Worm (Caenorhabditis elegans): ENCODE results near the gene srx-92.
"Not testable (repeated sequence)": the region's sequence is repeated elsewhere in the genome, so short reads cannot be mapped to it uniquely, and the experiment has no call there.

Gene srx-92

DNA sequence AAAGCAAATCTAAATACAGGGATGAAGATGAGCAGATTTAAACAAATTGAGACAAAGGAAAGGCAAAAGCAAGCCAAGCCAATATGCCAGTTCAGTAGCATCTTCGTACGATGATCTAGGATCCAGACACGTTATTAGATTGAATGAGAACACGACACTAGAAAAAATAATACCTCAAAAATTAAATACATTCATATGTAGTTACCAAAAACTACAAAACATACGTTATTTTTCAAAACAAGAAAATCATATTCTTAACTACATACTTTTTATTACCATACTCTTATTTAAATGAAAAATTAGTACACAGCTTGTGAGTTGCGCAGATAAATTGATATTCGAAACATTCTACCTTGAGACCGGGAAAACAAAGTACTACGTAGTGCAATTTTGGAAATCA, 12.0 kb downstream of the srx-92 start, which contains the start of gene srx-6:
Gene srx-6 (minus strand): TSS at position 101 of the 400 bp plus-strand sequence.
- TF ChIP-seq ztf-11 (tag; optimal IDR thresholded peaks at IDR 0.05) (no peak), snpc-4 (tag; optimal IDR thresholded peaks at IDR 0.05) (no peak), nhr-77 (tag; optimal IDR thresholded peaks at IDR 0.05) (no peak), nhr-28 (tag; optimal IDR thresholded peaks at IDR 0.05) (no peak), elt-2 (tag; optimal IDR thresholded peaks at IDR 0.05) (no peak), hmg-11 (tag; optimal IDR thresholded peaks at IDR 0.05) (no peak), pqm-1 (tag; optimal IDR thresholded peaks at IDR 0.05) (no peak), nhr-12 (tag; optimal IDR thresholded peaks at IDR 0.05) (no peak), mml-1 (tag; optimal IDR thresholded peaks at IDR 0.05) (no peak), ama-1 (optimal IDR thresholded peaks at IDR 0.05) (no peak)

DNA sequence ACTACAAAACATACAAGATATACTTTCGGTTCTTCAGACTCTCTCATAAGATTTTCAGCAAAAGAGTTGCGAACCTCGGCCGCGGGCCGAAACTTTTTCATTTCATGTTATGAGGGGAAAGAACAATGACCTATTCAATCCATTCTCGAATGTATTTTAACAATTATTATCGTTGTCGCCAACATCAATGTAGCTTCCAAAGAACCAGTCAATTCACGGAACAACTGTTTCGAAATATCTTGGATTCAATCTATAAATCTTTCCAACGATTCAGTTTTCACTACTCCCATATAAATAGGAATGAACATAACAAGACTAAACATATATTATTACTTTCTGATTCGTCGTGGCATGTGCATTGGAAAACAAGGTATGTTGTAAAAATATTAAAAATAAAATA, 18.1 kb downstream of the srx-92 start, which contains the start of gene F07G11.1:
Gene F07G11.1 (plus strand): TSS at position 301 of the 400 bp plus-strand sequence.
- TF ChIP-seq nhr-11 (tag; optimal IDR thresholded peaks at IDR 0.05) = no peak
- no peak for TF ChIP-seq daf-12 (tag; optimal IDR thresholded peaks at IDR 0.05)
- TF ChIP-seq unc-39 (tag; optimal IDR thresholded peaks at IDR 0.05) = no peak
- no peak for TF ChIP-seq eor-1 (tag; optimal IDR thresholded peaks at IDR 0.05)
- no peak for TF ChIP-seq mml-1 (tag; optimal IDR thresholded peaks at IDR 0.05)
- no peak for TF ChIP-seq ceh-28 (tag; optimal IDR thresholded peaks at IDR 0.05)
- TF ChIP-seq aly-2 (tag; optimal IDR thresholded peaks at IDR 0.05) = no peak
- TF ChIP-seq nfya-1 (tag; optimal IDR thresholded peaks at IDR 0.05; ENCODE audit: insufficient read depth) = no peak
- no peak for TF ChIP-seq lin-39 (tag; optimal IDR thresholded peaks at IDR 0.05)
- TF ChIP-seq elt-1 (tag; optimal IDR thresholded peaks at IDR 0.05) = no peak
- TF ChIP-seq ZK546.5 (tag; optimal IDR thresholded peaks at IDR 0.05) = no peak
- no peak for TF ChIP-seq egl-27 (tag; optimal IDR thresholded peaks at IDR 0.05)
- no peak for TF ChIP-seq ztf-11 (tag; optimal IDR thresholded peaks at IDR 0.05)
- no peak for TF ChIP-seq snpc-4 (tag; optimal IDR thresholded peaks at IDR 0.05)
- no peak for TF ChIP-seq lin-15B (tag; optimal IDR thresholded peaks at IDR 0.05)
- no peak for TF ChIP-seq jun-1 (tag; optimal IDR thresholded peaks at IDR 0.05)
- TF ChIP-seq nhr-237 (tag; optimal IDR thresholded peaks at IDR 0.05) = no peak
- TF ChIP-seq egl-5 (tag; optimal IDR thresholded peaks at IDR 0.05) = no peak
- TF ChIP-seq nhr-12 (tag; optimal IDR thresholded peaks at IDR 0.05) = no peak

DNA sequence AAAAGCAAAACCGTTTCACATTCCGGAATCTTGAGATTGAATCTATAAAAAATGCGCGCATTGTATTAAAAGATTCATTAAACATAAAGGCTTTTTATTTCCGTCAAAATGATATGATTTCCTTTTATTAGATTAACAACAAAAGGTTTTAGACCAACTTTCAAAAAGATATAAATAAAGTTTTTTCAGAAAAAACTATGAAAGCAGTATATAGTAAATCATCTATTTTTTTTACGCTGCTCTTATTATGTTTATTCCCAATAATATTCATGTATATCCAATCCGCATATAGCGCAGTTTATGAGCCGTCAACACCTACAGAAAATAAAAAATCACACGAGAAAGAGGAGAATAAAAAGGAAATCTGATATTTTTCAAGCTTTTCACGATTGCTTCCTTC, 20.7 kb downstream of the srx-92 start, which contains the start of gene F07G11.2:
Gene F07G11.2 (plus strand): TSS at position 301 of the 400 bp plus-strand sequence.
- not testable (repeated sequence) for TF ChIP-seq ceh-9 (tag; optimal IDR thresholded peaks at IDR 0.05); ama-1 (optimal IDR thresholded peaks at IDR 0.05); lsy-12 (tag; optimal IDR thresholded peaks at IDR 0.05)

DNA sequence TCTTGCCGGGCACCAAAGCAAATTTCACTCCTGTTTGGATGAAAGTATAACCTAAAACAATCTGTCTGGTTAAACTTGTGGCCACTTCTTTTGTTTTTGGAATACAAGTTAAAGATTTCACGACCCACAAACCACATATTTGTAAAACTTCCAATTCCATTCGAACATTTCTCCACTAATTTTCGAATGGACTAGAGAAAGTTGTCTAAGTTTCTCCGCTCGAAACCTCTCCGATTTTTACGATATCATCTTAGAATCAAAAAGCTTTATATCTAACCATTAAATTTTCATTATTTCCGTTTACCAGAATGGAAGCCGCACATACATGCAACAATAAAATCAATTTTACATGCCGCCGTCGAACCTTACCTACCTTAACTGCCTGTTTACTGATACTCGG, 26.7 kb downstream of the srx-92 start, which contains the start of gene F07G11.3:
Gene F07G11.3 (plus strand): TSS at position 301 of the 400 bp plus-strand sequence.
- TF ChIP-seq pqm-1 (tag; optimal IDR thresholded peaks at IDR 0.05) (no peak), ztf-4 (tag; optimal IDR thresholded peaks at IDR 0.05) (no peak), nhr-43 (tag; optimal IDR thresholded peaks at IDR 0.05; ENCODE audit: poor library complexity, severe bottlenecking) (no peak), jun-1 (tag; optimal IDR thresholded peaks at IDR 0.05) (no peak), lin-39 (tag; optimal IDR thresholded peaks at IDR 0.05) (no peak), mml-1 (tag; optimal IDR thresholded peaks at IDR 0.05) (no peak), ceh-9 (tag; optimal IDR thresholded peaks at IDR 0.05) (no peak), mdl-1 (tag; optimal IDR thresholded peaks at IDR 0.05) (no peak), tbx-2 (tag; optimal IDR thresholded peaks at IDR 0.05) (no peak), nhr-11 (tag; optimal IDR thresholded peaks at IDR 0.05) (no peak), R02D3.7 (tag; optimal IDR thresholded peaks at IDR 0.05) (no peak), fos-1 (tag; optimal IDR thresholded peaks at IDR 0.05) (no peak), nhr-76 (tag; optimal IDR thresholded peaks at IDR 0.05) (no peak)

DNA sequence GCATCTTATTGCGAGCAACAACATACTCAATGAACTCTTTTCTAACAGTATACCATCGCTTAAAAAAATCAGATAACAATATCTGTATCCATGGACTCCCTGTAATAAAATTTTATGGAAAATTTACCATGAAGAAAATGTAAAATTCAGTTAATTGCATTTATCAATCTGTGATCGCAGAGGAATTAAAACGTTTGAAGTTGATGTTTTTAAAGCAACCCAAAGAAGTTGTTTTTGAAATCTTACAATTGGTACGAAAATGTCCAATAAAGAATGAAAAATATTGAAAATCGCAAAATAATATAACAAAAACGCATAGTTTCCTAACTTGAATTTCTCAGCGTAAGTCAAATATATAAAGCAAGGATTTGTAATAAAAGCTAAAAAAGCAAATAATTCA, 27.9 kb downstream of the srx-92 start, which contains the start of gene srj-32:
Gene srj-32 (minus strand): TSS at position 101 of the 400 bp plus-strand sequence.
- TF ChIP-seq hmg-11 (tag; optimal IDR thresholded peaks at IDR 0.05) = no peak

DNA sequence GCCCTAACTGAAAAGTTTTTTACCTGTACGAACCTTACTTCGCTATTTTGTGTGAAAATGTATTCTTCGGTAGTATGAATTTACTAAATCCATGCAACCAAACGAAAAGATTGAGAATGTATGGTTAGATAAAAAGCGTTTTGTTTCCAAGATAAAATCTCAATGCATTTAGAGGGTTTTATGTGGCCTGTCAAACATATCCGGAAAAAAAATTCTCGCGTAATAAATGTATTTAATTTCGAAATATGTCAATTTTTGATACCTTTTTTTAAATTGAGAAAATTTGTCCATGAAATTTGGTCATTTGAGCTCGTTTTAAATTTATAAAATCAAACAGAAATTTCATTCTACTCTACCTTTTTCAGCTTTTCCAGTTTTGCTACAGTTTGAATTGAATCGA, 29.9 kb downstream of the srx-92 start, which contains the start of gene F07G11.4:
Gene F07G11.4 (minus strand): TSS at position 101 of the 400 bp plus-strand sequence.
- TF ChIP-seq ceh-9 (tag; optimal IDR thresholded peaks at IDR 0.05) (no peak), elt-2 (tag; optimal IDR thresholded peaks at IDR 0.05) (no peak), nhr-77 (tag; optimal IDR thresholded peaks at IDR 0.05) (no peak), jun-1 (tag; optimal IDR thresholded peaks at IDR 0.05) (no peak), nhr-28 (tag; optimal IDR thresholded peaks at IDR 0.05) (no peak), ztf-11 (tag; optimal IDR thresholded peaks at IDR 0.05) (no peak), ztf-4 (tag; optimal IDR thresholded peaks at IDR 0.05) (no peak), snpc-4 (tag; optimal IDR thresholded peaks at IDR 0.05) (no peak), nhr-67 (tag; optimal IDR thresholded peaks at IDR 0.05) (no peak)
